Worm (Caenorhabditis elegans) whole organism, mixed stage, embryonic: Measurements from ENCODE around the gene Y17D7C.2.
A peak's percentile ranks its signal among the peaks of the same experiment; 100 is the strongest.

Experiments
- ceh-83 ChIP-seq: fragments of 200-800 bp; sonication (Bioruptor generic); optimal IDR thresholded peaks from 2 replicates; lab custom pipeline; 2018; ENCODE audit warnings: mild to moderate bottlenecking, missing genetic modification characterization, missing compliant biosample characterization
- lin-13 ChIP-seq: fragments of 150-350 bp; optimal IDR thresholded peaks from 2 replicates; lab custom pipeline; 2014; ENCODE audit warnings: missing biosample characterization, missing genetic modification characterization
- lsy-2 ChIP-seq: fragments of 150-350 bp; optimal IDR thresholded peaks from 2 replicates; lab custom pipeline; 2014; ENCODE audit warnings: missing biosample characterization, missing genetic modification characterization
- mep-1 ChIP-seq: fragments of 150-350 bp; optimal IDR thresholded peaks from 2 replicates; lab custom pipeline; 2017; ENCODE audit warnings: missing biosample characterization, missing genetic modification reagents, missing genetic modification characterization, inconsistent platforms
- nhr-237 ChIP-seq: fragments of 150-350 bp; optimal IDR thresholded peaks from 2 replicates; lab custom pipeline; 2014; ENCODE audit warnings: missing biosample characterization, missing genetic modification characterization
- nhr-76 ChIP-seq: sonication (generic microtip); optimal IDR thresholded peaks from 2 replicates; lab custom pipeline; 2017; ENCODE audit warnings: missing biosample characterization, missing genetic modification characterization
- pha-4 ChIP-seq: fragments of 150-350 bp; optimal IDR thresholded peaks from 2 replicates; lab custom pipeline; 2018; ENCODE audit warnings: missing biosample characterization, missing genetic modification reagents, missing genetic modification characterization
- sem-2 ChIP-seq: fragments of 200-800 bp; sonication (Bioruptor generic); optimal IDR thresholded peaks from 2 replicates; lab custom pipeline; 2018; ENCODE audit warnings: mild to moderate bottlenecking, missing genetic modification characterization, missing compliant biosample characterization
- snpc-4 ChIP-seq: fragments of 150-350 bp; optimal IDR thresholded peaks from 2 replicates; lab custom pipeline; 2014; ENCODE audit warnings: missing biosample characterization, missing genetic modification characterization
- unc-39 ChIP-seq: fragments of 150-350 bp; optimal IDR thresholded peaks from 2 replicates; lab custom pipeline; 2014; ENCODE audit warnings: missing biosample characterization, missing genetic modification characterization
- unc-62 ChIP-seq: fragments of 150-350 bp; optimal IDR thresholded peaks from 2 replicates; lab custom pipeline; 2014; ENCODE audit warnings: missing biosample characterization, missing genetic modification reagents, missing genetic modification characterization
- ztf-11 ChIP-seq: fragments of 150-350 bp; optimal IDR thresholded peaks from 2 replicates; lab custom pipeline; 2014; ENCODE audit warnings: missing biosample characterization, missing genetic modification characterization

ce11 chrV:18689681-18690080, 30.1 kb downstream of the Y17D7C.2 start, which contains the start of the genes ubc-19 and Y69H2.7:
- TF ChIP-seq lsy-2: peak; percentile 23
- no peak for TF ChIP-seq unc-62 (GFP tag; lab: Kevin White, UChicago)
- TF ChIP-seq ztf-11 (tag; lab: Kevin White, UChicago): no peak
- no peak for TF ChIP-seq nhr-76 (tag; lab: Kevin White, UChicago)
- no peak for TF ChIP-seq mep-1 (tag; lab: Kevin White, UChicago)
- TF ChIP-seq ceh-83 (GFP tag; lab: Kevin White, UChicago): no peak
- TF ChIP-seq nhr-237 (tag; lab: Kevin White, UChicago): no peak
- no peak for TF ChIP-seq pha-4 (tag; lab: Kevin White, UChicago)
- TF ChIP-seq snpc-4 (tag; lab: Kevin White, UChicago): no peak
- no peak for TF ChIP-seq sem-2 (GFP tag; lab: Kevin White, UChicago)
- TF ChIP-seq lin-13 (tag; lab: Kevin White, UChicago): peak; percentile 4
- no peak for TF ChIP-seq unc-39 (tag; lab: Kevin White, UChicago)
